Worm (Caenorhabditis elegans): Measurements from ENCODE around the gene T01H10.11.

DNA sequence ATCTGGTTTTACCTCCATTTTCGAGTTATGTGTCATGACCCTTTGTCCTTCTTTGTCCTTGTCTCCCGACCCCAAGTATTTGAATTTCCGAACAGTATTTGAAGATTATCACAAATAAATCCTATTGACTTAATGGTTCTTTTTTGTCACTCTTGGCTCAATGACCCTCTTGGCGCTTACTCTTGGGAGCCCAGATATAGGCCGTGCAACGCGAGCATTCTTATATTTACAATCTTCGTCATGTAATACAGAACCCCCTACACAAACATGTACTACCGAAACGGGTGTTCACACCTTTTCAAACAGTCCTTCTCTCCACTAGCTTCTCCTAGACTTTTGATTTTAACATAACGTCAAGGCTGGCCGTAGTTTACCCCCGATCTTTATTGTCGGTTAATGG lies 20.4 kb downstream of the T01H10.11 start, which contains the start of gene M153.5:
- TF ChIP-seq elt-1 (tag; optimal IDR thresholded peaks at IDR 0.05; ENCODE audit: borderline replicate concordance, insufficient read depth) (no peak), nhr-237 (tag; optimal IDR thresholded peaks at IDR 0.05) (no peak)

Data from whole organism, mixed stage, embryonic.